Fruit fly (Drosophila melanogaster) whole organism, embryonic: ENCODE measurements around the gene Rbf2.

Experiments used
- Adf1 ChIP-seq: fragments of 200-800 bp; sonication (Bioruptor generic); IDR thresholded peaks from 2 replicates; pipeline ENCODE4 v1.3.6; 2022; ENCODE audit warnings: missing biosample characterization, missing genetic modification characterization
- C15 ChIP-seq: fragments of 200-800 bp; sonication (Bioruptor generic); IDR thresholded peaks from 3 replicates; pipeline ENCODE4 v1.3.6; 2022; ENCODE audit warnings: missing biosample characterization, missing genetic modification characterization
- CG1024 ChIP-seq: fragments of 200-800 bp; sonication (Bioruptor generic); IDR thresholded peaks from 2 replicates; pipeline ENCODE4 v1.3.6; 2022; ENCODE audit warnings: missing biosample characterization, missing genetic modification characterization
- CG10431 ChIP-seq: fragments of 200-800 bp; sonication (Bioruptor generic); optimal IDR thresholded peaks from 3 replicates; lab custom pipeline; 2018; ENCODE audit warnings: missing biosample characterization, mild to moderate bottlenecking, missing genetic modification characterization
- CG11456 ChIP-seq: fragments of 200-800 bp; sonication (Bioruptor generic); IDR thresholded peaks from 3 replicates; pipeline ENCODE4 v1.3.6; 2022; ENCODE audit warnings: missing biosample characterization, missing genetic modification characterization
- CG11695 ChIP-seq: fragments of 200-800 bp; sonication (Bioruptor generic); IDR thresholded peaks from 3 replicates; pipeline ENCODE4 v1.3.6; 2022; ENCODE audit warnings: missing biosample characterization, missing genetic modification characterization
- CG11723 ChIP-seq: fragments of 200-800 bp; sonication (Bioruptor generic); optimal IDR thresholded peaks from 2 replicates; lab custom pipeline; 2017; ENCODE audit warnings: missing biosample characterization, mild to moderate bottlenecking, missing genetic modification characterization
- CG12104 ChIP-seq: fragments of 200-800 bp; sonication (Bioruptor generic); optimal IDR thresholded peaks from 3 replicates; lab custom pipeline; 2016; ENCODE audit warnings: missing biosample characterization, missing genetic modification characterization
- CG12236 ChIP-seq: fragments of 200-800 bp; sonication (Bioruptor generic); optimal IDR thresholded peaks from 2 replicates; lab custom pipeline; 2016; ENCODE audit warnings: missing biosample characterization, missing genetic modification characterization
- CG13123 ChIP-seq: fragments of 200-800 bp; sonication (Bioruptor generic); optimal IDR thresholded peaks from 2 replicates; lab custom pipeline; 2016; ENCODE audit warnings: missing biosample characterization, missing genetic modification characterization
- CG13624 ChIP-seq: fragments of 200-800 bp; sonication (Bioruptor generic); optimal IDR thresholded peaks from 2 replicates; lab custom pipeline; 2016; ENCODE audit warnings: missing biosample characterization, missing genetic modification characterization
- CG14860 ChIP-seq: fragments of 200-800 bp; sonication (Bioruptor generic); IDR thresholded peaks from 3 replicates; pipeline ENCODE4 v1.3.6; 2022; ENCODE audit warnings: missing biosample characterization, missing genetic modification characterization; ENCODE audit not compliant: partially characterized antibody
- CG15696 ChIP-seq: fragments of 200-800 bp; sonication (Bioruptor generic); optimal IDR thresholded peaks from 2 replicates; lab custom pipeline; 2019; ENCODE audit warnings: missing biosample characterization, mild to moderate bottlenecking, missing genetic modification characterization, moderate library complexity
- CG1832 ChIP-seq: fragments of 200-800 bp; sonication (Bioruptor generic); optimal IDR thresholded peaks from 2 replicates; lab custom pipeline; 2017; ENCODE audit warnings: missing biosample characterization, mild to moderate bottlenecking, missing genetic modification characterization, inconsistent platforms
- CG18619 ChIP-seq: fragments of 200-800 bp; sonication (Bioruptor generic); optimal IDR thresholded peaks from 3 replicates; lab custom pipeline; 2017; ENCODE audit warnings: missing biosample characterization, mild to moderate bottlenecking, missing genetic modification characterization
- CG3065 ChIP-seq: fragments of 200-800 bp; sonication (Bioruptor generic); optimal IDR thresholded peaks from 2 replicates; lab custom pipeline; 2016; ENCODE audit warnings: missing biosample characterization, missing genetic modification characterization
- CG4404 ChIP-seq: fragments of 200-800 bp; sonication (Bioruptor generic); IDR thresholded peaks from 2 replicates; pipeline ENCODE4 v1.3.6; 2022; ENCODE audit warnings: missing biosample characterization, missing genetic modification characterization
- CG4617 ChIP-seq: fragments of 200-800 bp; sonication (Bioruptor generic); optimal IDR thresholded peaks from 3 replicates; lab custom pipeline; 2016; ENCODE audit warnings: missing biosample characterization, missing genetic modification characterization, borderline replicate concordance
- CG4707 ChIP-seq: fragments of 200-800 bp; sonication (Bioruptor generic); optimal IDR thresholded peaks from 2 replicates; lab custom pipeline; 2018; ENCODE audit warnings: missing biosample characterization, mild to moderate bottlenecking, missing genetic modification characterization, moderate library complexity
- CG7963 ChIP-seq: fragments of 200-800 bp; sonication (Bioruptor generic); IDR thresholded peaks from 3 replicates; pipeline ENCODE4 v1.3.6; 2022; ENCODE audit warnings: missing biosample characterization, missing genetic modification characterization; ENCODE audit not compliant: partially characterized antibody
- CG8478 ChIP-seq: fragments of >200 bp; optimal IDR thresholded peaks from 2 replicates; lab custom pipeline; 2018
- CG9215 ChIP-seq: fragments of 200-800 bp; sonication (Bioruptor generic); IDR thresholded peaks from 2 replicates; pipeline ENCODE4 v1.3.6; 2022; ENCODE audit warnings: missing biosample characterization, missing genetic modification characterization
- CG9437 ChIP-seq: fragments of 200-800 bp; sonication (Bioruptor generic); optimal IDR thresholded peaks from 2 replicates; lab custom pipeline; 2018; ENCODE audit warnings: missing biosample characterization, mild to moderate bottlenecking, missing genetic modification characterization
- CG9727 ChIP-seq: fragments of 200-800 bp; sonication (Bioruptor generic); optimal IDR thresholded peaks from 3 replicates; lab custom pipeline; 2017; ENCODE audit warnings: missing biosample characterization, mild to moderate bottlenecking, missing genetic modification characterization
- CTCF ChIP-seq: fragments of 200-800 bp; sonication (Bioruptor generic); optimal IDR thresholded peaks from 2 replicates; lab custom pipeline; 2017; ENCODE audit warnings: missing biosample characterization, mild to moderate bottlenecking, missing genetic modification characterization, moderate library complexity
- Deaf1 ChIP-seq: fragments of 200-800 bp; optimal IDR thresholded peaks from 3 replicates; lab custom pipeline; 2019; ENCODE audit warnings: missing biosample characterization, mild to moderate bottlenecking, missing genetic modification characterization, moderate library complexity
- Hmr ChIP-seq: fragments of 200-800 bp; sonication (Bioruptor generic); optimal IDR thresholded peaks from 3 replicates; lab custom pipeline; 2017; ENCODE audit warnings: mild to moderate bottlenecking, missing biosample characterization, missing genetic modification reagents, missing genetic modification characterization
- Hr78 ChIP-seq, 2 experiments: fragments of 200-800 bp in 1 of 2; fragments of >200 bp in 1 of 2; sonication (Bioruptor generic) in 1 of 2; optimal IDR thresholded peaks; 2 replicates each; lab custom pipeline; 2017 to 2019; ENCODE audit warnings: missing biosample characterization in 2 of 2, missing genetic modification characterization in 2 of 2, mild to moderate bottlenecking in 1 of 2, moderate library complexity in 1 of 2
- Hsf ChIP-seq: fragments of 200-800 bp; sonication (Bioruptor generic); optimal IDR thresholded peaks from 3 replicates; lab custom pipeline; 2016; ENCODE audit warnings: missing biosample characterization, missing genetic modification characterization
- Lhr ChIP-seq: fragments of 200-800 bp; sonication (Bioruptor generic); optimal IDR thresholded peaks from 3 replicates; lab custom pipeline; 2017; ENCODE audit warnings: mild to moderate bottlenecking, missing biosample characterization, missing genetic modification reagents, missing genetic modification characterization
- Meics ChIP-seq: fragments of 200-800 bp; sonication (Bioruptor generic); optimal IDR thresholded peaks from 2 replicates; lab custom pipeline; 2017; ENCODE audit warnings: missing biosample characterization, mild to moderate bottlenecking, missing genetic modification characterization
- Oli ChIP-seq: fragments of 200-800 bp; sonication (Bioruptor generic); optimal IDR thresholded peaks from 2 replicates; lab custom pipeline; 2018; ENCODE audit warnings: missing biosample characterization, mild to moderate bottlenecking, missing genetic modification characterization, moderate library complexity
- TFAM ChIP-seq: fragments of 200-800 bp; sonication (Bioruptor generic); optimal IDR thresholded peaks from 2 replicates; lab custom pipeline; 2017; ENCODE audit warnings: missing biosample characterization, missing genetic modification characterization, inconsistent platforms
- Trl ChIP-seq, 3 experiments: fragments of >200 bp in 2 of 3; fragments of 200-800 bp in 1 of 3; sonication (Bioruptor generic) in 1 of 3; optimal IDR thresholded peaks; 2 replicates in 1 of 3; 3 replicates in 2 of 3; lab custom pipeline; 2016 to 2017; ENCODE audit warnings: missing biosample characterization in 1 of 3, missing genetic modification characterization in 1 of 3
- en ChIP-seq: fragments of 200-800 bp; sonication (Bioruptor generic); optimal IDR thresholded peaks from 2 replicates; lab custom pipeline; 2016; ENCODE audit warnings: missing biosample characterization, missing genetic modification characterization
- fru ChIP-seq: fragments of >200 bp; optimal IDR thresholded peaks from 2 replicates; lab custom pipeline; 2017
- hkb ChIP-seq, 2 experiments: fragments of 200-800 bp in 1 of 2; fragments of >200 bp in 1 of 2; sonication (Bioruptor generic) in 1 of 2; IDR thresholded peaks in 1 of 2; optimal IDR thresholded peaks in 1 of 2; 2 replicates each; pipeline versions ENCODE4 v1.3.6 to Lab custom; 2017 to 2022; ENCODE audit warnings: missing biosample characterization in 1 of 2, missing genetic modification characterization in 1 of 2
- mirr ChIP-seq: fragments of 200-800 bp; sonication (Bioruptor generic); optimal IDR thresholded peaks from 3 replicates; lab custom pipeline; 2018; ENCODE audit warnings: missing biosample characterization, mild to moderate bottlenecking, missing genetic modification characterization
- nom ChIP-seq: fragments of 200-800 bp; sonication (Bioruptor generic); optimal IDR thresholded peaks from 2 replicates; lab custom pipeline; 2017; ENCODE audit warnings: missing biosample characterization, missing genetic modification characterization, mild to moderate bottlenecking, moderate library complexity, missing genetic modification reagents
- oc ChIP-seq: fragments of 200-800 bp; sonication (Bioruptor generic); optimal IDR thresholded peaks from 2 replicates; lab custom pipeline; 2018; ENCODE audit warnings: missing biosample characterization, mild to moderate bottlenecking, missing genetic modification characterization, moderate library complexity
- odd ChIP-seq: fragments of 200-800 bp; sonication (Bioruptor generic); optimal IDR thresholded peaks from 2 replicates; lab custom pipeline; 2017; ENCODE audit warnings: missing biosample characterization, mild to moderate bottlenecking, missing genetic modification characterization
- prd ChIP-seq, 3 experiments: fragments of >200 bp in 2 of 3; fragments of 200-800 bp in 1 of 3; sonication (Bioruptor generic) in 1 of 3; optimal IDR thresholded peaks in 2 of 3; IDR thresholded peaks in 1 of 3; 2 replicates in 2 of 3; 3 replicates in 1 of 3; pipeline versions ENCODE4 v1.3.6 to Lab custom; 2017 to 2022; ENCODE audit warnings: missing biosample characterization in 1 of 3, missing genetic modification characterization in 1 of 3
- ro ChIP-seq: fragments of 200-800 bp; sonication (Bioruptor generic); IDR thresholded peaks from 2 replicates; pipeline ENCODE4 v1.3.6; 2022; ENCODE audit warnings: missing biosample characterization, missing genetic modification characterization
- schlank ChIP-seq: fragments of 200-800 bp; sonication (Bioruptor generic); optimal IDR thresholded peaks from 2 replicates; lab custom pipeline; 2018; ENCODE audit warnings: missing biosample characterization, mild to moderate bottlenecking, missing genetic modification characterization
- slou ChIP-seq: fragments of 200-800 bp; sonication (Bioruptor generic); optimal IDR thresholded peaks from 3 replicates; lab custom pipeline; 2016; ENCODE audit warnings: missing biosample characterization, missing genetic modification characterization
- sna ChIP-seq: fragments of 200-800 bp; sonication (Bioruptor generic); IDR thresholded peaks from 2 replicates; pipeline ENCODE4 v1.3.6; 2022; ENCODE audit warnings: missing biosample characterization, missing genetic modification characterization; ENCODE audit not compliant: partially characterized antibody
- ssp ChIP-seq: fragments of 200-800 bp; sonication (Bioruptor generic); IDR thresholded peaks from 2 replicates; pipeline ENCODE4 v1.3.6; 2022; ENCODE audit warnings: missing biosample characterization, missing genetic modification characterization
- toy ChIP-seq: fragments of 200-800 bp; sonication (Bioruptor generic); IDR thresholded peaks from 2 replicates; pipeline ENCODE4 v1.3.6; 2022; ENCODE audit warnings: missing biosample characterization, missing genetic modification characterization
- trh ChIP-seq: fragments of 200-800 bp; sonication (Bioruptor generic); optimal IDR thresholded peaks from 2 replicates; lab custom pipeline; 2016; ENCODE audit warnings: missing biosample characterization, missing genetic modification characterization
- vfl ChIP-seq: fragments of 200-800 bp; sonication (Bioruptor generic); optimal IDR thresholded peaks from 2 replicates; lab custom pipeline; 2016; ENCODE audit warnings: missing biosample characterization, missing genetic modification characterization

Gene Rbf2

dm6 chr3R:16011698-16012332, 46.6 kb downstream of the Rbf2 start (continued):
- TF ChIP-seq CG4404 (GFP tag; lab: Robert Waterston, UW), result no peak
- TF ChIP-seq CTCF, result no peak
- TF ChIP-seq vfl, result no peak
- peak; percentile 20 for TF ChIP-seq Hmr
- TF ChIP-seq sna (GFP tag; lab: Robert Waterston, UW), result no peak
- peak in 1 of 2 experiments; percentile 67 for TF ChIP-seq Hr78 (GFP tag; optimal IDR thresholded peaks at IDR 0.05; lab: Kevin White, UChicago)
- TF ChIP-seq hkb (optimal IDR thresholded peaks at IDR 0.05; lab: Kevin White, UChicago), result no peak
- TF ChIP-seq hkb (GFP tag; IDR thresholded peaks at IDR 0.05; lab: Robert Waterston, UW), result no peak
- no peak for TF ChIP-seq CG12104 (GFP tag; lab: Kevin White, UChicago)
- TF ChIP-seq CG14860, result 0 out of 3 replicates have a peak, but pooled peaks have one; percentile 23
- peak; percentile 74 for TF ChIP-seq CG8478 (lab: Kevin White, UChicago)
- no peak for TF ChIP-seq CG9437 (GFP tag; lab: Kevin White, UChicago)
- TF ChIP-seq Oli (tag; lab: Kevin White, UChicago), result no peak
- TF ChIP-seq CG13123 (GFP tag; lab: Kevin White, UChicago), result no peak
- no peak for TF ChIP-seq nom (GFP tag; lab: Kevin White, UChicago)
- no peak for TF ChIP-seq CG15696
- no peak for TF ChIP-seq fru (lab: Kevin White, UChicago)
- TF ChIP-seq Meics (GFP tag; lab: Kevin White, UChicago), result peak; percentile 20
- TF ChIP-seq ssp, result no peak
- no peak for TF ChIP-seq CG7963
- peak; percentile 57 for TF ChIP-seq Deaf1 (tag; lab: Kevin White, UChicago)
- peak; percentile 38 for TF ChIP-seq odd (GFP tag; lab: Kevin White, UChicago)
- TF ChIP-seq CG4707 (GFP tag; lab: Kevin White, UChicago), result no peak
- no peak for TF ChIP-seq CG1024
- TF ChIP-seq C15 (GFP tag; lab: Robert Waterston, UW), result no peak
- no peak for TF ChIP-seq CG12236
- TF ChIP-seq CG9215 (GFP tag; lab: Robert Waterston, UW), result no peak
- no peak for TF ChIP-seq TFAM
- TF ChIP-seq Adf1 (GFP tag; lab: Robert Waterston, UW), result peak; percentile 70; the same call in 1 of the 2 replicates
- TF ChIP-seq Hsf (GFP tag; lab: Kevin White, UChicago), result no peak
- no peak for TF ChIP-seq ro
- no peak for TF ChIP-seq Lhr (GFP tag; lab: Kevin White, UChicago)
- TF ChIP-seq CG9727 (GFP tag; lab: Kevin White, UChicago), result no peak
- no peak for TF ChIP-seq CG18619 (GFP tag; lab: Kevin White, UChicago)
- TF ChIP-seq CG10431 (GFP tag; lab: Kevin White, UChicago), result no peak
- no peak for TF ChIP-seq CG11695 (GFP tag; lab: Robert Waterston, UW)
- TF ChIP-seq Trl (optimal IDR thresholded peaks at IDR 0.05; lab: Kevin White, UChicago), result no peak
- TF ChIP-seq Trl (GFP tag; optimal IDR thresholded peaks at IDR 0.05; lab: Kevin White, UChicago), result no peak
- no peak for TF ChIP-seq CG13624 (GFP tag; lab: Kevin White, UChicago)
- TF ChIP-seq en (GFP tag; lab: Kevin White, UChicago), result no peak
- TF ChIP-seq CG11456 (GFP tag; lab: Robert Waterston, UW), result no peak
- no peak for TF ChIP-seq oc (tag; lab: Kevin White, UChicago)
- TF ChIP-seq trh (GFP tag; lab: Kevin White, UChicago), result no peak
- TF ChIP-seq schlank (tag; lab: Kevin White, UChicago), result no peak
- TF ChIP-seq toy (GFP tag; lab: Robert Waterston, UW), result no peak
- no peak for TF ChIP-seq CG4617 (GFP tag; lab: Kevin White, UChicago)
- TF ChIP-seq CG1832 (GFP tag; lab: Kevin White, UChicago), result no peak
- TF ChIP-seq CG3065 (GFP tag; lab: Kevin White, UChicago), result no peak
- no peak for TF ChIP-seq prd (optimal IDR thresholded peaks at IDR 0.05; lab: Kevin White, UChicago)
- no peak for TF ChIP-seq prd (GFP tag; IDR thresholded peaks at IDR 0.05; lab: Robert Waterston, UW)
- TF ChIP-seq slou (GFP tag; lab: Kevin White, UChicago), result no peak
- no peak for TF ChIP-seq CG11723 (GFP tag; lab: Kevin White, UChicago)
- TF ChIP-seq mirr (GFP tag; lab: Kevin White, UChicago), result peak; percentile 57
